Fruit fly (Drosophila melanogaster) whole organism, embryonic: ENCODE results near the gene Ant2.
A peak's percentile ranks its signal among the peaks of the same experiment; 100 is the strongest.

Experiments
- CG1024 ChIP-seq: fragments of 200-800 bp; sonication (Bioruptor generic); IDR thresholded peaks from 2 replicates; pipeline ENCODE4 v1.3.6; 2022; ENCODE audit warnings: missing biosample characterization, missing genetic modification characterization
- CG10565 ChIP-seq: fragments of 200-800 bp; sonication (Bioruptor generic); optimal IDR thresholded peaks from 3 replicates; lab custom pipeline; 2016; ENCODE audit warnings: missing biosample characterization, mild to moderate bottlenecking, missing genetic modification characterization
- CG10654 ChIP-seq: fragments of 200-800 bp; sonication (Bioruptor generic); optimal IDR thresholded peaks from 2 replicates; lab custom pipeline; 2016; ENCODE audit warnings: missing biosample characterization, missing genetic modification characterization
- CG11456 ChIP-seq: fragments of 200-800 bp; sonication (Bioruptor generic); IDR thresholded peaks from 3 replicates; pipeline ENCODE4 v1.3.6; 2022; ENCODE audit warnings: missing biosample characterization, missing genetic modification characterization
- CG14965 ChIP-seq: fragments of 200-800 bp; sonication (Bioruptor generic); optimal IDR thresholded peaks from 2 replicates; lab custom pipeline; 2016; ENCODE audit warnings: missing biosample characterization, missing genetic modification characterization, borderline replicate concordance
- CG15269 ChIP-seq: fragments of 200-800 bp; sonication (Bioruptor generic); optimal IDR thresholded peaks from 2 replicates; lab custom pipeline; 2018; ENCODE audit warnings: missing biosample characterization, mild to moderate bottlenecking, missing genetic modification characterization, moderate library complexity
- CG15514 ChIP-seq: fragments of 200-800 bp; sonication (Bioruptor generic); optimal IDR thresholded peaks from 3 replicates; lab custom pipeline; 2017; ENCODE audit warnings: missing biosample characterization, missing genetic modification characterization, mild to moderate bottlenecking, moderate library complexity, missing genetic modification reagents
- CG1647 ChIP-seq: fragments of 200-800 bp; sonication (Bioruptor generic); optimal IDR thresholded peaks from 3 replicates; lab custom pipeline; 2016; ENCODE audit warnings: missing biosample characterization, missing genetic modification characterization
- CG16863 ChIP-seq: fragments of 200-800 bp; sonication (Bioruptor generic); optimal IDR thresholded peaks from 3 replicates; lab custom pipeline; 2016; ENCODE audit warnings: missing biosample characterization, missing genetic modification characterization
- CG17359 ChIP-seq: fragments of 200-800 bp; sonication (Bioruptor generic); optimal IDR thresholded peaks from 3 replicates; lab custom pipeline; 2018; ENCODE audit warnings: missing biosample characterization, mild to moderate bottlenecking, missing genetic modification characterization, moderate library complexity
- CG17829 ChIP-seq: fragments of 200-800 bp; optimal IDR thresholded peaks from 2 replicates; lab custom pipeline; 2019; ENCODE audit warnings: missing biosample characterization, mild to moderate bottlenecking, missing genetic modification characterization, moderate library complexity
- CG1832 ChIP-seq: fragments of 200-800 bp; sonication (Bioruptor generic); optimal IDR thresholded peaks from 2 replicates; lab custom pipeline; 2017; ENCODE audit warnings: missing biosample characterization, mild to moderate bottlenecking, missing genetic modification characterization, inconsistent platforms
- CG2116 ChIP-seq: fragments of 200-800 bp; sonication (Bioruptor generic); optimal IDR thresholded peaks from 3 replicates; lab custom pipeline; 2018; ENCODE audit warnings: missing biosample characterization, mild to moderate bottlenecking, missing genetic modification characterization
- CG2202 ChIP-seq: fragments of 200-800 bp; sonication (Bioruptor generic); optimal IDR thresholded peaks from 2 replicates; lab custom pipeline; 2018; ENCODE audit warnings: missing biosample characterization, mild to moderate bottlenecking, missing genetic modification characterization
- CG31388 ChIP-seq: fragments of 200-800 bp; sonication (Bioruptor generic); optimal IDR thresholded peaks from 2 replicates; lab custom pipeline; 2016; ENCODE audit warnings: missing biosample characterization, missing genetic modification characterization
- CG32532 ChIP-seq: fragments of 200-800 bp; sonication (Bioruptor generic); IDR thresholded peaks from 2 replicates; pipeline ENCODE4 v1.3.6; 2022; ENCODE audit warnings: missing biosample characterization, missing genetic modification characterization
- CG3407 ChIP-seq: fragments of 200-800 bp; sonication (Bioruptor generic); optimal IDR thresholded peaks from 2 replicates; lab custom pipeline; 2018; ENCODE audit warnings: missing biosample characterization, mild to moderate bottlenecking, missing genetic modification characterization
- CG3847 ChIP-seq: fragments of 200-800 bp; sonication (Bioruptor generic); IDR thresholded peaks from 2 replicates; pipeline ENCODE4 v1.3.6; 2022; ENCODE audit warnings: missing biosample characterization, missing genetic modification characterization
- CG4328 ChIP-seq: fragments of 200-800 bp; sonication (Bioruptor generic); optimal IDR thresholded peaks from 3 replicates; lab custom pipeline; 2017; ENCODE audit warnings: missing biosample characterization, missing genetic modification reagents, missing genetic modification characterization
- CG4360 ChIP-seq: fragments of 200-800 bp; sonication (Bioruptor generic); IDR thresholded peaks from 2 replicates; pipeline ENCODE4 v1.3.6; 2022; ENCODE audit warnings: missing biosample characterization, missing genetic modification characterization
- CG6683 ChIP-seq: fragments of 200-800 bp; sonication (Bioruptor generic); optimal IDR thresholded peaks from 2 replicates; lab custom pipeline; 2017; ENCODE audit warnings: missing biosample characterization, mild to moderate bottlenecking, missing genetic modification characterization, missing genetic modification reagents
- CG9437 ChIP-seq: fragments of 200-800 bp; sonication (Bioruptor generic); optimal IDR thresholded peaks from 2 replicates; lab custom pipeline; 2018; ENCODE audit warnings: missing biosample characterization, mild to moderate bottlenecking, missing genetic modification characterization
- D ChIP-seq, 2 experiments: fragments of 200-800 bp in 1 of 2; fragments of >200 bp in 1 of 2; sonication (Bioruptor generic) in 1 of 2; optimal IDR thresholded peaks; 2 replicates in 1 of 2; 3 replicates in 1 of 2; lab custom pipeline; 2017; ENCODE audit warnings: mild to moderate bottlenecking in 1 of 2, missing biosample characterization in 1 of 2, missing genetic modification characterization in 1 of 2, missing genetic modification reagents in 1 of 2
- Ets97D ChIP-seq: fragments of 200-800 bp; sonication (Bioruptor generic); optimal IDR thresholded peaks from 3 replicates; lab custom pipeline; 2016; ENCODE audit warnings: missing biosample characterization, missing genetic modification characterization
- Fer2 ChIP-seq: fragments of 200-800 bp; sonication (Bioruptor generic); optimal IDR thresholded peaks from 2 replicates; lab custom pipeline; 2018; ENCODE audit warnings: missing biosample characterization, mild to moderate bottlenecking, missing genetic modification characterization, moderate library complexity
- Gsc ChIP-seq: fragments of 200-800 bp; sonication (Bioruptor generic); IDR thresholded peaks from 2 replicates; pipeline ENCODE4 v1.3.6; 2022; ENCODE audit warnings: missing biosample characterization, missing genetic modification characterization
- H2.0 ChIP-seq: fragments of 200-800 bp; sonication (Bioruptor generic); IDR thresholded peaks from 2 replicates; pipeline ENCODE4 v1.3.6; 2022; ENCODE audit warnings: missing biosample characterization, missing genetic modification characterization
- Hand ChIP-seq: fragments of 200-800 bp; sonication (Bioruptor generic); optimal IDR thresholded peaks from 2 replicates; lab custom pipeline; 2017; ENCODE audit warnings: mild to moderate bottlenecking, missing biosample characterization, missing genetic modification reagents, missing genetic modification characterization
- Hmr ChIP-seq: fragments of 200-800 bp; sonication (Bioruptor generic); optimal IDR thresholded peaks from 3 replicates; lab custom pipeline; 2017; ENCODE audit warnings: mild to moderate bottlenecking, missing biosample characterization, missing genetic modification reagents, missing genetic modification characterization
- Lim3 ChIP-seq: fragments of 200-800 bp; sonication (Bioruptor generic); IDR thresholded peaks from 2 replicates; pipeline ENCODE4 v1.3.6; 2022; ENCODE audit warnings: missing biosample characterization, missing genetic modification characterization
- MBD-R2 ChIP-seq: fragments of 200-800 bp; sonication (Bioruptor generic); IDR thresholded peaks from 2 replicates; pipeline ENCODE4 v1.3.6; 2022; ENCODE audit warnings: missing biosample characterization, missing genetic modification characterization
- Mes4 ChIP-seq: fragments of 200-800 bp; sonication (Bioruptor generic); optimal IDR thresholded peaks from 2 replicates; lab custom pipeline; 2016; ENCODE audit warnings: missing biosample characterization, missing genetic modification characterization
- Rfx ChIP-seq: fragments of 200-800 bp; sonication (Bioruptor generic); IDR thresholded peaks from 2 replicates; pipeline ENCODE4 v1.3.6; 2022; ENCODE audit warnings: missing biosample characterization, missing genetic modification characterization
- Vsx1 ChIP-seq: fragments of 200-800 bp; sonication (Bioruptor generic); optimal IDR thresholded peaks from 2 replicates; lab custom pipeline; 2017; ENCODE audit warnings: missing biosample characterization, mild to moderate bottlenecking, missing genetic modification characterization, missing genetic modification reagents
- abd-A ChIP-seq: fragments of 200-800 bp; sonication (Bioruptor generic); optimal IDR thresholded peaks from 3 replicates; lab custom pipeline; 2019; ENCODE audit warnings: missing biosample characterization, mild to moderate bottlenecking, missing genetic modification characterization, moderate library complexity
- ci ChIP-seq: fragments of 200-800 bp; sonication (Bioruptor generic); IDR thresholded peaks from 3 replicates; pipeline ENCODE4 v1.3.6; 2022; ENCODE audit warnings: missing biosample characterization, missing genetic modification characterization
- dmrt11E ChIP-seq: fragments of 200-800 bp; sonication (Bioruptor generic); optimal IDR thresholded peaks from 3 replicates; lab custom pipeline; 2018; ENCODE audit warnings: missing biosample characterization, mild to moderate bottlenecking, missing genetic modification characterization, moderate library complexity
- eyg ChIP-seq: fragments of 200-800 bp; sonication (Bioruptor generic); optimal IDR thresholded peaks from 3 replicates; lab custom pipeline; 2016; ENCODE audit warnings: missing biosample characterization, missing genetic modification characterization
- grau ChIP-seq: fragments of 200-800 bp; optimal IDR thresholded peaks from 3 replicates; lab custom pipeline; 2019; ENCODE audit warnings: missing biosample characterization, mild to moderate bottlenecking, missing genetic modification characterization, moderate library complexity
- ham ChIP-seq: fragments of 200-800 bp; sonication (Bioruptor generic); IDR thresholded peaks from 2 replicates; pipeline ENCODE4 v1.3.6; 2022; ENCODE audit warnings: missing biosample characterization, missing genetic modification characterization
- ind ChIP-seq: fragments of 200-800 bp; sonication (Bioruptor generic); optimal IDR thresholded peaks from 3 replicates; lab custom pipeline; 2016; ENCODE audit warnings: missing biosample characterization, missing genetic modification characterization
- onecut ChIP-seq: fragments of 200-800 bp; sonication (Bioruptor generic); IDR thresholded peaks from 2 replicates; pipeline ENCODE4 v1.3.6; 2022; ENCODE audit warnings: missing biosample characterization, missing genetic modification characterization
- psq ChIP-seq: fragments of 200-800 bp; sonication (Bioruptor generic); optimal IDR thresholded peaks from 2 replicates; lab custom pipeline; 2017; ENCODE audit warnings: missing biosample characterization, missing genetic modification characterization
- pum ChIP-seq: fragments of 200-800 bp; sonication (Bioruptor generic); optimal IDR thresholded peaks from 2 replicates; lab custom pipeline; 2016; ENCODE audit warnings: missing biosample characterization, missing genetic modification characterization
- row ChIP-seq: fragments of 200-800 bp; sonication (Bioruptor generic); IDR thresholded peaks from 3 replicates; pipeline ENCODE4 v1.3.6; 2022; ENCODE audit warnings: missing biosample characterization, missing genetic modification characterization
- sima ChIP-seq: fragments of 200-800 bp; sonication (Bioruptor generic); optimal IDR thresholded peaks from 2 replicates; lab custom pipeline; 2016; ENCODE audit warnings: missing biosample characterization, missing genetic modification characterization
- stwl ChIP-seq: fragments of 200-800 bp; sonication (Bioruptor generic); optimal IDR thresholded peaks from 3 replicates; lab custom pipeline; 2018; ENCODE audit warnings: missing biosample characterization, mild to moderate bottlenecking, missing genetic modification characterization, moderate library complexity
- tin ChIP-seq: fragments of 200-800 bp; sonication (Bioruptor generic); optimal IDR thresholded peaks from 3 replicates; lab custom pipeline; 2016; ENCODE audit warnings: missing biosample characterization, missing genetic modification characterization
- zfh2 ChIP-seq: fragments of 200-800 bp; sonication (Bioruptor generic); optimal IDR thresholded peaks from 2 replicates; lab custom pipeline; 2016; ENCODE audit warnings: missing biosample characterization, missing genetic modification characterization

Gene Ant2

dm6 chrX:10729921-10730873 lies 56.5 kb downstream of the Ant2 start (continued):
- TF ChIP-seq CG31388 (GFP tag; lab: Kevin White, UChicago), result no peak
- TF ChIP-seq CG15514 (GFP tag; lab: Kevin White, UChicago), result no peak
- TF ChIP-seq H2.0 (GFP tag; lab: Robert Waterston, UW), result no peak
- TF ChIP-seq eyg (GFP tag; lab: Kevin White, UChicago), result no peak
- no peak for TF ChIP-seq D (optimal IDR thresholded peaks at IDR 0.05; lab: Kevin White, UChicago)
- no peak for TF ChIP-seq D (GFP tag; optimal IDR thresholded peaks at IDR 0.05; lab: Kevin White, UChicago)
- no peak for TF ChIP-seq Vsx1
- TF ChIP-seq tin (GFP tag; lab: Kevin White, UChicago), result no peak
- no peak for TF ChIP-seq pum
- TF ChIP-seq CG15269 (tag; lab: Kevin White, UChicago), result no peak
- no peak for TF ChIP-seq CG10565 (GFP tag; lab: Kevin White, UChicago)
- no peak for TF ChIP-seq row (GFP tag; lab: Robert Waterston, UW)
- no peak for TF ChIP-seq MBD-R2 (GFP tag; lab: Robert Waterston, UW)
- TF ChIP-seq Lim3, result no peak
- TF ChIP-seq onecut, result no peak
- no peak for TF ChIP-seq CG11456 (GFP tag; lab: Robert Waterston, UW)
- TF ChIP-seq dmrt11E (tag; lab: Kevin White, UChicago), result no peak
- TF ChIP-seq CG3407, result no peak
- no peak for TF ChIP-seq CG2116
- peak; percentile 99 for TF ChIP-seq CG9437 (GFP tag; lab: Kevin White, UChicago)
- TF ChIP-seq ind (GFP tag; lab: Kevin White, UChicago), result no peak
- no peak for TF ChIP-seq CG1647 (GFP tag; lab: Kevin White, UChicago)
- TF ChIP-seq CG1024 (GFP tag; lab: Robert Waterston, UW), result no peak
- no peak for TF ChIP-seq Ets97D (GFP tag; lab: Kevin White, UChicago)
- peak; percentile 77 for TF ChIP-seq CG4360 (GFP tag; lab: Robert Waterston, UW)
- no peak for TF ChIP-seq CG16863 (GFP tag; lab: Kevin White, UChicago)
- TF ChIP-seq CG17359, result no peak
- peak; percentile 25; the same call in 1 of the 2 replicates for TF ChIP-seq CG32532
- TF ChIP-seq Hmr, result no peak
- no peak for TF ChIP-seq CG6683
- no peak for TF ChIP-seq CG17829 (tag; lab: Kevin White, UChicago)
- no peak for TF ChIP-seq CG2202
- no peak for TF ChIP-seq CG3847 (GFP tag; lab: Robert Waterston, UW)
- TF ChIP-seq ci (GFP tag; lab: Robert Waterston, UW), result 0 out of 3 replicates have a peak, but pooled peaks have one; percentile 11
- no peak for TF ChIP-seq ham (GFP tag; lab: Robert Waterston, UW)
- no peak for TF ChIP-seq Gsc (GFP tag; lab: Robert Waterston, UW)
- no peak for TF ChIP-seq CG4328 (GFP tag; lab: Kevin White, UChicago)
- no peak for TF ChIP-seq stwl (tag; lab: Kevin White, UChicago)
- no peak for TF ChIP-seq sima
- TF ChIP-seq zfh2, result no peak
- no peak for TF ChIP-seq CG10654 (GFP tag; lab: Kevin White, UChicago)
- no peak for TF ChIP-seq CG14965 (GFP tag; lab: Kevin White, UChicago)
- peak; percentile 62 for TF ChIP-seq abd-A (tag; lab: Kevin White, UChicago)
- no peak for TF ChIP-seq Fer2 (tag; lab: Kevin White, UChicago)
- TF ChIP-seq Rfx, result 0 out of 2 replicates have a peak, but pooled peaks have one; percentile 9
- TF ChIP-seq Hand (GFP tag; lab: Kevin White, UChicago), result no peak
- TF ChIP-seq CG1832 (GFP tag; lab: Kevin White, UChicago), result no peak
- TF ChIP-seq psq (GFP tag; lab: Kevin White, UChicago), result no peak
- TF ChIP-seq Mes4, result no peak
- TF ChIP-seq grau (tag; lab: Kevin White, UChicago), result no peak
